Fruit fly (Drosophila melanogaster) whole organism, pupa: ENCODE measurements around the gene CG9667.
A peak's percentile ranks its signal among the peaks of the same experiment; 100 is the strongest.

Experiments used
- CG10348 ChIP-seq: fragments of 200-800 bp; sonication (Bioruptor generic); IDR thresholded peaks from 2 replicates; pipeline ENCODE4 v1.3.6; 2022; ENCODE audit warnings: missing biosample characterization, missing genetic modification characterization
- CG12605 ChIP-seq: fragments of 200-800 bp; sonication (Bioruptor generic); IDR thresholded peaks from 2 replicates; pipeline ENCODE4 v1.3.6; 2022; ENCODE audit warnings: missing biosample characterization, missing genetic modification characterization
- CG13204 ChIP-seq: fragments of 200-800 bp; sonication (Bioruptor generic); optimal IDR thresholded peaks from 2 replicates; lab custom pipeline; 2018; ENCODE audit warnings: missing biosample characterization, mild to moderate bottlenecking, missing genetic modification characterization, moderate library complexity
- CG14655 ChIP-seq: fragments of 200-800 bp; sonication (Bioruptor generic); optimal IDR thresholded peaks from 3 replicates; lab custom pipeline; 2017; ENCODE audit warnings: mild to moderate bottlenecking, missing biosample characterization, missing genetic modification reagents, missing genetic modification characterization
- CG15710 ChIP-seq: fragments of 200-800 bp; sonication (Bioruptor generic); optimal IDR thresholded peaks from 2 replicates; lab custom pipeline; 2018; ENCODE audit warnings: missing biosample characterization, mild to moderate bottlenecking, missing genetic modification characterization, moderate library complexity
- CG17806 ChIP-seq: fragments of 200-800 bp; sonication (Bioruptor generic); optimal IDR thresholded peaks from 2 replicates; lab custom pipeline; 2018; ENCODE audit warnings: missing biosample characterization, mild to moderate bottlenecking, missing genetic modification characterization, moderate library complexity
- CG32121 ChIP-seq: fragments of 200-800 bp; sonication (Bioruptor generic); IDR thresholded peaks from 2 replicates; pipeline ENCODE4 v1.3.6; 2022; ENCODE audit warnings: missing biosample characterization, missing genetic modification characterization
- CG34367 ChIP-seq: fragments of 200-800 bp; sonication (Bioruptor generic); optimal IDR thresholded peaks from 2 replicates; lab custom pipeline; 2018; ENCODE audit warnings: missing biosample characterization, mild to moderate bottlenecking, missing genetic modification characterization
- CG4496 ChIP-seq: fragments of 200-800 bp; sonication (Bioruptor generic); IDR thresholded peaks from 3 replicates; pipeline ENCODE4 v1.3.6; 2022; ENCODE audit warnings: missing biosample characterization, missing genetic modification characterization
- CG8159 ChIP-seq: fragments of 200-800 bp; sonication (Bioruptor generic); optimal IDR thresholded peaks from 3 replicates; lab custom pipeline; 2018; ENCODE audit warnings: missing biosample characterization, mild to moderate bottlenecking, missing genetic modification characterization, moderate library complexity
- CG8301 ChIP-seq: fragments of 200-800 bp; sonication (Bioruptor generic); optimal IDR thresholded peaks from 2 replicates; lab custom pipeline; 2018; ENCODE audit warnings: missing biosample characterization, mild to moderate bottlenecking, missing genetic modification characterization
- CG9948 ChIP-seq: fragments of 200-800 bp; sonication (Bioruptor generic); optimal IDR thresholded peaks from 2 replicates; lab custom pipeline; 2018; ENCODE audit warnings: missing biosample characterization, mild to moderate bottlenecking, missing genetic modification characterization, moderate library complexity
- D1 ChIP-seq: fragments of 200-800 bp; sonication (Bioruptor generic); optimal IDR thresholded peaks from 2 replicates; lab custom pipeline; 2018; ENCODE audit warnings: missing biosample characterization, mild to moderate bottlenecking, missing genetic modification characterization, moderate library complexity
- EcR ChIP-seq: fragments of 200-800 bp; sonication (Bioruptor generic); optimal IDR thresholded peaks from 3 replicates; lab custom pipeline; 2019; ENCODE audit warnings: missing biosample characterization, missing genetic modification characterization, mild to moderate bottlenecking, moderate library complexity, missing genetic modification reagents
- Ets98B ChIP-seq: fragments of 200-800 bp; sonication (Bioruptor generic); IDR thresholded peaks from 2 replicates; pipeline ENCODE4 v1.3.6; 2022; ENCODE audit warnings: missing biosample characterization, missing genetic modification characterization
- Pif1A ChIP-seq: fragments of 200-800 bp; sonication (Bioruptor generic); optimal IDR thresholded peaks from 3 replicates; lab custom pipeline; 2016; ENCODE audit warnings: missing biosample characterization, missing genetic modification characterization
- Snoo ChIP-seq: fragments of 200-800 bp; sonication (Bioruptor generic); optimal IDR thresholded peaks from 3 replicates; lab custom pipeline; 2017; ENCODE audit warnings: missing biosample characterization, mild to moderate bottlenecking, missing genetic modification characterization, inconsistent platforms
- fd96Ca ChIP-seq: fragments of 200-800 bp; sonication (Bioruptor generic); IDR thresholded peaks from 3 replicates; pipeline ENCODE4 v1.3.6; 2022; ENCODE audit warnings: missing biosample characterization, missing genetic modification characterization
- gl ChIP-seq: fragments of 200-800 bp; sonication (Bioruptor generic); optimal IDR thresholded peaks from 2 replicates; lab custom pipeline; 2018; ENCODE audit warnings: missing biosample characterization, mild to moderate bottlenecking, missing genetic modification characterization
- rn ChIP-seq: fragments of 200-800 bp; sonication (Bioruptor generic); IDR thresholded peaks from 2 replicates; pipeline ENCODE4 v1.3.6; 2022; ENCODE audit warnings: missing biosample characterization, missing genetic modification characterization

CG9667 gene

DNA sequence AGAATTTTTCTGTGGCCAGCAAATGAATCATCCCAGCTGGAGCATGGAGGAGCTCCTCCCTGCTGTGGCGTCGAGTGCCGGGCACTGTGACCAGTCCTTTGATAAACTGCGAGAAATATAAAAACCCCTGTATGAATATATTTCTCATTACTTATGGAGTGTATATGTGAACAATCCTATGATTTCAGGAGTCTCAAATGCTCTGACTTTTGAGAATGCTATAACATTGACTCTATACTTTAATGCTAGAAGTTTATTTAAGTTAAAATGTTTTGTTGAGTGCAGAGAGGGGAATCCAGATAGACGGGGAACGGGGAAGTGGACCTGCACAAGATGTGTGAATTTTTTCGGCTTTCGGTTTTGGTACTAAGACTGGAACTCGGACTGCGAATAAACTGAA is 16.0 kb upstream of the CG9667 start:
- TF ChIP-seq CG8301 (peak; percentile 46), CG32121 (GFP tag; lab: Robert Waterston, UW) (no peak), CG12605 (GFP tag; lab: Robert Waterston, UW) (0 out of 2 replicates have a peak, but pooled peaks have one; percentile 27), CG9948 (tag; lab: Kevin White, UChicago) (peak; percentile 47), CG4496 (GFP tag; lab: Robert Waterston, UW) (0 out of 3 replicates have a peak, but pooled peaks have one; percentile 32), CG14655 (GFP tag; lab: Kevin White, UChicago) (peak; percentile 53), CG34367 (peak; percentile 3), Snoo (tag; lab: Kevin White, UChicago) (peak; percentile 36), CG15710 (tag; lab: Kevin White, UChicago) (peak; percentile 3), CG8159 (tag; lab: Kevin White, UChicago) (no peak), D1 (tag; lab: Kevin White, UChicago) (no peak), CG17806 (tag; lab: Kevin White, UChicago) (peak; percentile 46)

DNA sequence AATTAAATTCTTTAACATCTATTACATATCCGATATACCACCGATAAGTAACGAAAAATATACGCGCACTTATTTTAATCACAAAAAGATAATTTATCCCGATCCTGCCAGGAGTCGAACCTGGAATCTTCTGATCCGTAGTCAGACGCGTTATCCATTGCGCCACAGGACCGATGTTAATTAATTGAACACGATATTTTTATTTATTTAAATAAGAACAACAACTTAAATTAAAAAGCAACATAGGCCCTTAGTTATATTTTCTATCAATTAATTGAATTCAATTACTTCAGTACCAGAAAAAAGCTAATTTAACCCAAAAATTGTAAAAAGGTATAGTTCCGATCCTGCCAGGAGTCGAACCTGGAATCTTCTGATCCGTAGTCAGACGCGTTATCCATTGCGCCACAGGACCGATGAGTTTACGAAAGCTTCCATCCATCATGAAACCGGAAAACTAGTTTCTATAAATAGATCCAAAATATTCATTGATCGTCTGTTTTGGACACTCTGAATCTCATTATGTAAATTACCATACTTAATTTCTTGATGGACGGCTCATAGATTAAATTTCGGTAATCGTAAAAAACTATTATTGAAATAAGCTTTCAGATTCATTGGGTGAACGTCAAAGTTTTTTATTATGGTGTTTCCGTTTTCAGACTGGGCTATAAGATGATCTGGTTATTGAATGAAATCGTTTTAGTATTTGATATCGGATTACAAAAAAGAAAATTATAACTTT is 14.6 kb upstream of the CG9667 start:
- TF ChIP-seq CG14655 (GFP tag; lab: Kevin White, UChicago): no peak
- TF ChIP-seq D1 (tag; lab: Kevin White, UChicago): no peak
- TF ChIP-seq CG13204 (GFP tag; lab: Kevin White, UChicago): no peak
- no peak for TF ChIP-seq gl (tag; lab: Kevin White, UChicago)
- no peak for TF ChIP-seq CG17806 (tag; lab: Kevin White, UChicago)
- TF ChIP-seq EcR (GFP tag; lab: Kevin White, UChicago): no peak
- no peak for TF ChIP-seq CG32121 (GFP tag; lab: Robert Waterston, UW)
- no peak for TF ChIP-seq fd96Ca
- TF ChIP-seq CG12605 (GFP tag; lab: Robert Waterston, UW): no peak
- TF ChIP-seq CG4496 (GFP tag; lab: Robert Waterston, UW): no peak
- no peak for TF ChIP-seq Pif1A (GFP tag; lab: Kevin White, UChicago)
- no peak for TF ChIP-seq Ets98B (GFP tag; lab: Robert Waterston, UW)
- no peak for TF ChIP-seq CG34367

DNA sequence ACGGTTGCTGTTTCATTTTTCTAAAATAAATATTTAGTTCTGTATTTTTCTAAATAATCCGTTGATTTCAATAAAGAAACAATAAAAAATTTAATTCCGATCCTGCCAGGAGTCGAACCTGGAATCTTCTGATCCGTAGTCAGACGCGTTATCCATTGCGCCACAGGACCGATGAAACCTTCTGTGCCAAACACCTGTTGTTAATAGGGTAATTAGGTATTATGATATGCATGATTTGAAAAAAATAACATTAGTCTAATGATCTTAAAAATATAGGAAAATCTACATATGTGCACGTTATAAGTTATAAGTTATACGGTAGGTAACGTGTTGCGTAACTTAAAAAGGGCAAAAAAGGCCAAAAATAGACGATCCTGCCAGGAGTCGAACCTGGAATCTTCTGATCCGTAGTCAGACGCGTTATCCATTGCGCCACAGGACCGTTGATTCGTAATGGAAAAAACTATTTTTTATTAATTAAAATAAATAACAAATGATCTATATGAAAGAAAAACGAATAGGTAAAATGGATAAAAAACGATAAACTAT is 13.8 kb upstream of the CG9667 start:
- TF ChIP-seq fd96Ca (no peak), CG10348 (GFP tag; lab: Robert Waterston, UW) (no peak), Pif1A (GFP tag; lab: Kevin White, UChicago) (no peak)

DNA sequence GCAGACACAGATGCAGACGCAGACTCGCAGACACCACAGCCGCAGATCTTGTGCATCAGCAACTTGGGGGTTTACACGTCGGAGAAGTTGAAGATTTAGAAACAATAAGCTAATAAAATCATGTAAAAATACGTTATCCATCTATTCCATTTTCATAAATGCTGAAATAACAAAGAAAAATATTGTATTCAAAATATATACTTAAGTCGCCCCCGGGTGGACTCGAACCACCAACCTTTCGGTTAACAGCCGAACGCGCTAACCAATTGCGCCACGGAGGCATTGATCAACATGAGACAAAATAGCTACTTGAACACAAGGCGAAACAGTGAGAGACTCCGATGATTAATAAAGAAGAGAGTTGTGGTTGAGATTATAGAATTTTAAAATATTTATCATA is 13.2 kb upstream of the CG9667 start:
- TF ChIP-seq rn (GFP tag; lab: Robert Waterston, UW) (no peak), CG14655 (GFP tag; lab: Kevin White, UChicago) (no peak), CG13204 (GFP tag; lab: Kevin White, UChicago) (no peak), CG17806 (tag; lab: Kevin White, UChicago) (no peak), D1 (tag; lab: Kevin White, UChicago) (no peak), CG15710 (tag; lab: Kevin White, UChicago) (no peak), CG8159 (tag; lab: Kevin White, UChicago) (no peak), CG8301 (no peak), CG4496 (GFP tag; lab: Robert Waterston, UW) (no peak), CG10348 (GFP tag; lab: Robert Waterston, UW) (no peak), CG12605 (GFP tag; lab: Robert Waterston, UW) (no peak), Ets98B (GFP tag; lab: Robert Waterston, UW) (no peak)

DNA sequence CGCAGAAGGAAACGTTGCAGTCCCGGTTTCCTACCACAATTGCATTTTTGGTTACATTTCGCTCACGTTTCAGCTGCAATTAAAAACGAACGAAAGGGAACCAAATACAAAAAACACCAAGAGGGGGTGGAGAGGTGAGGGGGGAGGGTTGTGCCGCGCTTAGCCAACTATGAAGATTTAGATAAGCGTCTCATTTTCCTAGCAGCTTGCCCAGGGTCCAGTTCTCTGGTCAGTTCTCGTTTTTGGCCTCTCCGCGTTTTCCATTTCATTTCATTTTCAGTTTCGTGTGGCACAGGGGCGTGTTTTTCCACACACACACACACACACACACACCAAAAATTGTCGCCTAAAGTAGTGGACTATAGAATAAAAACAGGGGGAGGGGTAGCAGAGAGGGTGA is 11.9 kb upstream of the CG9667 start:
- TF ChIP-seq CG8159 (tag; lab: Kevin White, UChicago): no peak
- TF ChIP-seq Pif1A (GFP tag; lab: Kevin White, UChicago): no peak
- TF ChIP-seq CG32121 (GFP tag; lab: Robert Waterston, UW): no peak
- no peak for TF ChIP-seq CG17806 (tag; lab: Kevin White, UChicago)
- TF ChIP-seq D1 (tag; lab: Kevin White, UChicago): no peak
- no peak for TF ChIP-seq Ets98B (GFP tag; lab: Robert Waterston, UW)
- TF ChIP-seq Snoo (tag; lab: Kevin White, UChicago): no peak
- TF ChIP-seq CG9948 (tag; lab: Kevin White, UChicago): no peak
- TF ChIP-seq CG12605 (GFP tag; lab: Robert Waterston, UW): no peak
- TF ChIP-seq rn (GFP tag; lab: Robert Waterston, UW): no peak

DNA sequence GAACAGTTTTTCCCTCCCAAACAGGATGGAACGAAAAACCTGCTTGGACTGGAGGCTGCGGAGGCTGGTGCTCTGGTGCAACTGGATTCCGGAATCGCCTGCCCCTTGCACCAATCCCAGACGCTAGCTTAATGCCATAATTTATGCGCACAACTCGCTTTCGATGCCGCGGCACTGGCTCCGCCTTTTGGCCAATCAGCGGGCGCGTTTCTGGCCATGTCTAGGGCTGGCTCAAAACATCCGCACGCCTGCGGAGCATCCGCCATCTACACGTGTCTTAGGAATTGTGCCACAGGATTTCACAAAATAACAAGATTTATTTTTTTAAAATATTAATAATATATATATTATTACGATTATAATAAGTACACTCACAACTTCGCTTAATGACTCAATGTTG is 8.4 kb upstream of the CG9667 start:
- TF ChIP-seq CG34367 (no peak), Pif1A (GFP tag; lab: Kevin White, UChicago) (no peak), CG4496 (GFP tag; lab: Robert Waterston, UW) (no peak), CG10348 (GFP tag; lab: Robert Waterston, UW) (no peak), gl (tag; lab: Kevin White, UChicago) (no peak), CG9948 (tag; lab: Kevin White, UChicago) (no peak), CG8301 (no peak)
